Fruit fly (Drosophila melanogaster): ENCODE results near the gene GAA1.

- TF ChIP-seq pzg (GFP tag; optimal IDR thresholded peaks at IDR 0.05) = no peak
- TF ChIP-seq Neu2 (GFP tag; optimal IDR thresholded peaks at IDR 0.05; ENCODE audit: borderline replicate concordance) = no peak
- no peak for TF ChIP-seq pfk (GFP tag; optimal IDR thresholded peaks at IDR 0.05)
These were observed 12.8 kb upstream of the GAA1 start for dm6 chrX:5885973-5886372.

Measured in whole organism, embryonic.